Fruit fly (Drosophila melanogaster) whole organism, prepupa: ENCODE results near the gene dtr.

Source experiments
- CG4318 ChIP-seq: fragments of 200-800 bp; sonication (Bioruptor generic); optimal IDR thresholded peaks from 3 replicates; lab custom pipeline; 2017; ENCODE audit warnings: missing biosample characterization, mild to moderate bottlenecking, missing genetic modification characterization
- CG6854 ChIP-seq: fragments of 200-800 bp; sonication (Bioruptor generic); optimal IDR thresholded peaks from 2 replicates; lab custom pipeline; 2017; ENCODE audit warnings: missing biosample characterization, mild to moderate bottlenecking, missing genetic modification characterization
- CG7368 ChIP-seq: fragments of 200-800 bp; sonication (Bioruptor generic); optimal IDR thresholded peaks from 3 replicates; lab custom pipeline; 2016; ENCODE audit warnings: missing biosample characterization, missing genetic modification characterization
- CG9139 ChIP-seq: fragments of 200-800 bp; sonication (Bioruptor generic); optimal IDR thresholded peaks from 3 replicates; lab custom pipeline; 2017; ENCODE audit warnings: missing biosample characterization, mild to moderate bottlenecking, missing genetic modification characterization
- Eip78C ChIP-seq: fragments of 200-800 bp; sonication (Bioruptor generic); peaks from one replicate; lab custom pipeline; 2016; ENCODE audit warnings: missing biosample characterization, missing genetic modification characterization
- Lpt ChIP-seq: fragments of 200-800 bp; sonication (Bioruptor generic); optimal IDR thresholded peaks from 3 replicates; lab custom pipeline; 2016; ENCODE audit warnings: missing biosample characterization, missing genetic modification characterization
- Sox14 ChIP-seq: fragments of 200-800 bp; sonication (Bioruptor generic); optimal IDR thresholded peaks from 3 replicates; lab custom pipeline; 2016; ENCODE audit warnings: missing biosample characterization, missing genetic modification characterization
- acj6 ChIP-seq: fragments of 200-800 bp; sonication (Bioruptor generic); optimal IDR thresholded peaks from 3 replicates; lab custom pipeline; 2016; ENCODE audit warnings: missing biosample characterization, missing genetic modification characterization
- cyc ChIP-seq: fragments of 200-800 bp; sonication (Bioruptor generic); optimal IDR thresholded peaks from 3 replicates; lab custom pipeline; 2016; ENCODE audit warnings: missing biosample characterization, missing genetic modification characterization
- eg ChIP-seq: fragments of 200-800 bp; sonication (Bioruptor generic); IDR thresholded peaks from 3 replicates; pipeline ENCODE4 v1.3.6; 2022; ENCODE audit warnings: missing biosample characterization, missing genetic modification characterization
- net ChIP-seq: fragments of 200-800 bp; sonication (Bioruptor generic); optimal IDR thresholded peaks from 3 replicates; lab custom pipeline; 2016; ENCODE audit warnings: missing biosample characterization, missing genetic modification characterization
- salr ChIP-seq, 2 experiments: fragments of 200-800 bp; sonication (Bioruptor generic); optimal IDR thresholded peaks; 3 replicates each; lab custom pipeline; 2016 to 2018; ENCODE audit warnings: missing biosample characterization in 2 of 2, missing genetic modification characterization in 2 of 2, mild to moderate bottlenecking in 1 of 2
- ss ChIP-seq, 2 experiments: fragments of 200-800 bp; sonication (Bioruptor generic); optimal IDR thresholded peaks; 2 replicates in 1 of 2; 3 replicates in 1 of 2; lab custom pipeline; 2017 to 2018; ENCODE audit warnings: mild to moderate bottlenecking in 2 of 2, missing biosample characterization in 2 of 2, missing genetic modification characterization in 2 of 2, moderate library complexity in 1 of 2
- topi ChIP-seq: fragments of 200-800 bp; sonication (Bioruptor generic); optimal IDR thresholded peaks from 3 replicates; lab custom pipeline; 2016; ENCODE audit warnings: missing biosample characterization, missing genetic modification characterization

DNA sequence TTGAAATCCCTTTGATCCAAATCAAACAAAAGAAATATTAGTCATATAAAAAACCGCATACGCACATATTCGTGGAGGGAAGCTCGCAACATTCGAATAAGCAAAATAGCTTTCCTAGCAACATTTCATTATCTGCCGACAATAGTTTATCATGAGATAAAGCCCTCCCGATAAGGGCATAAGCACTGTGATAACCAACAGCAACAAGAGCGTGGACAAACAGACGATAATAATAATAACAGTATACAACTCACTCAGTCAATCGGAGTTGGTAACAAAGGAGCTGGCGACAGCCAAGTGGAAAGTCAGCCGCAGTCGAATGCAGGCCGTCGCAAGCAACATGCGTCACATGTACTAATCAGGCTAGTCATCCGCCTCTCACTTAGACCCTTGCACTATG is 31.7 kb upstream of the dtr start:
- TF ChIP-seq topi (GFP tag; lab: Kevin White, UChicago) (no peak), CG7368 (GFP tag; lab: Kevin White, UChicago) (no peak), Eip78C (GFP tag; lab: Kevin White, UChicago) (peak; percentile 40), ss (GFP tag; optimal IDR thresholded peaks at IDR 0.05; lab: Kevin White, UChicago) (no peak), salr (GFP tag; optimal IDR thresholded peaks at IDR 0.05; lab: Kevin White, UChicago) (no peak), acj6 (GFP tag; lab: Kevin White, UChicago) (no peak), CG9139 (GFP tag; lab: Kevin White, UChicago) (no peak), Lpt (GFP tag; lab: Kevin White, UChicago) (no peak), CG4318 (no peak), cyc (GFP tag; lab: Kevin White, UChicago) (no peak), Sox14 (GFP tag; lab: Kevin White, UChicago) (peak; percentile 18), eg (GFP tag; lab: Robert Waterston, UW) (no peak), net (no peak), CG6854 (GFP tag; lab: Kevin White, UChicago) (no peak)
